Worm (Caenorhabditis elegans) whole organism, L4 larva: ENCODE measurements around the gene C50H11.8.
A peak's percentile ranks its signal among the peaks of the same experiment; 100 is the strongest.
"Not testable (repeated sequence)": the region's sequence is repeated elsewhere in the genome, so short reads cannot be mapped to it uniquely, and the experiment has no call there.

Source experiments
- F10B5.3 ChIP-seq: sonication (generic microtip); optimal IDR thresholded peaks from 2 replicates; lab custom pipeline; 2016; ENCODE audit warnings: mild to moderate bottlenecking, missing genetic modification characterization, missing compliant biosample characterization
- F26F4.8 ChIP-seq: fragments of 200-800 bp; sonication (Bioruptor generic); conservative IDR thresholded peaks from 2 replicates; pipeline ENCODE4 v1.3.6; 2022; ENCODE audit warnings: missing genetic modification characterization, missing compliant biosample characterization
- F37D6.2 ChIP-seq: sonication (generic microtip); optimal IDR thresholded peaks from 2 replicates; lab custom pipeline; 2016; ENCODE audit warnings: mild to moderate bottlenecking, missing genetic modification characterization, missing compliant biosample characterization
- T20F7.1 ChIP-seq: fragments of 200-800 bp; sonication (Bioruptor generic); optimal IDR thresholded peaks from 2 replicates; lab custom pipeline; 2018; ENCODE audit warnings: mild to moderate bottlenecking, missing genetic modification characterization, missing compliant biosample characterization
- Y5F2A.4 ChIP-seq: fragments of 200-800 bp; sonication (Bioruptor generic); optimal IDR thresholded peaks from 2 replicates; lab custom pipeline; 2018; ENCODE audit warnings: mild to moderate bottlenecking, missing genetic modification characterization, missing compliant biosample characterization
- ZK546.5 ChIP-seq, 2 experiments: sonication (generic microtip); optimal IDR thresholded peaks; 2 replicates each; lab custom pipeline; 2017; ENCODE audit warnings: missing biosample characterization in 2 of 2, missing genetic modification characterization in 2 of 2
- aha-1 ChIP-seq: fragments of 150-350 bp; peaks from one replicate; lab custom pipeline; 2014; ENCODE audit warnings: missing biosample characterization, missing genetic modification characterization
- ama-1 ChIP-seq: fragments of 150-350 bp; optimal IDR thresholded peaks from 2 replicates; lab custom pipeline; 2014; ENCODE audit warnings: inconsistent platforms, mixed read lengths
- ceh-20 ChIP-seq: fragments of 200-800 bp; sonication (Bioruptor generic); IDR thresholded peaks from 2 replicates; pipeline ENCODE4 v1.3.6; 2022; ENCODE audit warnings: missing genetic modification reagents, missing genetic modification characterization, missing compliant biosample characterization
- ceh-44 ChIP-seq: fragments of 200-800 bp; sonication (Bioruptor generic); IDR thresholded peaks from 2 replicates; pipeline ENCODE4 v1.3.6; 2022; ENCODE audit warnings: missing genetic modification reagents, missing genetic modification characterization, missing compliant biosample characterization
- ceh-62 ChIP-seq: sonication (generic microtip); optimal IDR thresholded peaks from 2 replicates; lab custom pipeline; 2017; ENCODE audit warnings: missing biosample characterization, missing genetic modification characterization
- ceh-82 ChIP-seq: sonication (generic microtip); optimal IDR thresholded peaks from 2 replicates; lab custom pipeline; 2017; ENCODE audit warnings: missing biosample characterization, missing genetic modification characterization
- dmd-6 ChIP-seq: fragments of 200-800 bp; sonication (Bioruptor generic); IDR thresholded peaks from 2 replicates; pipeline ENCODE4 v1.3.6; 2022; ENCODE audit warnings: missing genetic modification reagents, missing genetic modification characterization, missing compliant biosample characterization
- dpl-1 ChIP-seq: fragments of 150-350 bp; optimal IDR thresholded peaks from 2 replicates; lab custom pipeline; 2014; ENCODE audit warnings: missing biosample characterization, missing genetic modification reagents, missing genetic modification characterization
- fkh-10 ChIP-seq: fragments of 150-350 bp; optimal IDR thresholded peaks from 2 replicates; lab custom pipeline; 2014; ENCODE audit warnings: missing biosample characterization, missing genetic modification reagents, missing genetic modification characterization
- fos-1 ChIP-seq: fragments of 150-350 bp; optimal IDR thresholded peaks from 2 replicates; lab custom pipeline; 2014; ENCODE audit warnings: missing biosample characterization, missing genetic modification characterization
- lin-13 ChIP-seq: fragments of 150-350 bp; optimal IDR thresholded peaks from 2 replicates; lab custom pipeline; 2014; ENCODE audit warnings: missing biosample characterization, missing genetic modification reagents, missing genetic modification characterization
- lin-29 ChIP-seq: fragments of 200-800 bp; sonication (Bioruptor generic); IDR thresholded peaks from 2 replicates; pipeline ENCODE4 v1.3.6; 2022; ENCODE audit warnings: missing genetic modification reagents, missing genetic modification characterization, missing compliant biosample characterization
- madf-5 ChIP-seq, 2 experiments: fragments of 200-800 bp; sonication (Bioruptor generic); IDR thresholded peaks; 2 replicates each; pipeline ENCODE4 v1.3.6; 2022; ENCODE audit warnings: missing compliant biosample characterization in 2 of 2, missing genetic modification characterization in 2 of 2
- madf-9 ChIP-seq: fragments of 200-800 bp; sonication (Bioruptor generic); conservative IDR thresholded peaks from 2 replicates; pipeline ENCODE4 v1.3.6; 2022; ENCODE audit warnings: missing genetic modification reagents, missing genetic modification characterization, missing compliant biosample characterization
- mdt-29 ChIP-seq: fragments of 200-800 bp; sonication (Bioruptor generic); IDR thresholded peaks from 2 replicates; pipeline ENCODE4 v1.3.6; 2022; ENCODE audit warnings: missing genetic modification reagents, missing genetic modification characterization, missing compliant biosample characterization
- mxl-2 ChIP-seq: fragments of 200-800 bp; sonication (Bioruptor generic); conservative IDR thresholded peaks from 2 replicates; pipeline ENCODE4 v1.3.6; 2022; ENCODE audit warnings: missing genetic modification reagents, missing genetic modification characterization, missing compliant biosample characterization
- mxl-3 ChIP-seq: fragments of 200-800 bp; sonication (Bioruptor generic); optimal IDR thresholded peaks from 2 replicates; lab custom pipeline; 2018; ENCODE audit warnings: mild to moderate bottlenecking, missing genetic modification characterization, missing compliant biosample characterization
- nhr-10 ChIP-seq: fragments of 150-350 bp; optimal IDR thresholded peaks from 2 replicates; lab custom pipeline; 2014; ENCODE audit warnings: missing biosample characterization, missing genetic modification characterization
- nhr-11 ChIP-seq: fragments of 150-350 bp; optimal IDR thresholded peaks from 2 replicates; lab custom pipeline; 2014; ENCODE audit warnings: missing biosample characterization, missing genetic modification characterization
- nhr-25 ChIP-seq: sonication (generic microtip); optimal IDR thresholded peaks from 2 replicates; lab custom pipeline; 2017; ENCODE audit warnings: missing genetic modification characterization, mild to moderate bottlenecking, missing compliant biosample characterization, antibody characterized with exemption, moderate library complexity, borderline replicate concordance; ENCODE audit not compliant: insufficient read depth
- nhr-28 ChIP-seq: fragments of 150-350 bp; optimal IDR thresholded peaks from 2 replicates; lab custom pipeline; 2014; ENCODE audit warnings: missing biosample characterization, missing genetic modification characterization
- nhr-76 ChIP-seq: fragments of 150-350 bp; optimal IDR thresholded peaks from 2 replicates; lab custom pipeline; 2014; ENCODE audit warnings: missing biosample characterization, missing genetic modification characterization
- nhr-77 ChIP-seq: fragments of 150-350 bp; optimal IDR thresholded peaks from 2 replicates; lab custom pipeline; 2014; ENCODE audit warnings: missing biosample characterization, missing genetic modification characterization
- pha-4 ChIP-seq, 2 experiments: fragments of 150-350 bp in 1 of 2; fragments of 200-800 bp in 1 of 2; sonication (Bioruptor generic) in 1 of 2; IDR thresholded peaks in 1 of 2; optimal IDR thresholded peaks in 1 of 2; 2 replicates each; pipeline versions ENCODE4 v1.3.6 to Lab custom; 2014 to 2022; ENCODE audit warnings: missing genetic modification characterization in 2 of 2, missing genetic modification reagents in 2 of 2, missing biosample characterization in 1 of 2, missing compliant biosample characterization in 1 of 2
- pqm-1 ChIP-seq: sonication (generic microtip); optimal IDR thresholded peaks from 2 replicates; lab custom pipeline; 2017; ENCODE audit warnings: missing biosample characterization, missing genetic modification characterization
- rbr-2 ChIP-seq: sonication (generic microtip); optimal IDR thresholded peaks from 2 replicates; lab custom pipeline; 2016; ENCODE audit warnings: missing genotype, missing genetic modification characterization, missing compliant biosample characterization
- set-16 ChIP-seq: fragments of 200-800 bp; sonication (Bioruptor generic); IDR thresholded peaks from 2 replicates; pipeline ENCODE4 v1.3.6; 2022; ENCODE audit warnings: missing genetic modification reagents, missing genetic modification characterization, missing compliant biosample characterization
- tra-1 ChIP-seq: fragments of 200-800 bp; sonication (Bioruptor generic); IDR thresholded peaks from 2 replicates; pipeline ENCODE4 v1.3.6; 2022; ENCODE audit warnings: missing genetic modification reagents, missing genetic modification characterization, missing compliant biosample characterization
- unc-130 ChIP-seq: sonication (generic microtip); optimal IDR thresholded peaks from 2 replicates; lab custom pipeline; 2016; ENCODE audit warnings: missing genetic modification reagents, missing genetic modification characterization, missing compliant biosample characterization
- unc-62 ChIP-seq, 3 experiments: fragments of 150-350 bp in 1 of 3; sonication (generic microtip); optimal IDR thresholded peaks in 2 of 3; peaks in 1 of 3; 1 replicate in 1 of 3; 2 replicates in 2 of 3; lab custom pipeline; 2014 to 2017; ENCODE audit warnings: missing biosample characterization in 3 of 3, missing genetic modification characterization in 3 of 3, missing genetic modification reagents in 3 of 3, missing genotype in 1 of 3
- zfp-2 ChIP-seq: sonication (generic microtip); optimal IDR thresholded peaks from 2 replicates; lab custom pipeline; 2016; ENCODE audit warnings: mild to moderate bottlenecking, missing genetic modification characterization, missing compliant biosample characterization
- zip-11 ChIP-seq: fragments of 200-800 bp; sonication (Bioruptor generic); IDR thresholded peaks from 2 replicates; pipeline ENCODE4 v1.3.6; 2022; ENCODE audit warnings: missing genetic modification characterization, missing compliant biosample characterization

Gene C50H11.8

ce11 chrV:3046364-3046763 is 8.0 kb upstream of the C50H11.8 start:
- TF ChIP-seq dpl-1 (GFP tag; lab: Kevin White, UChicago) (no peak), unc-130 (GFP tag; lab: Kevin White, UChicago) (no peak), F10B5.3 (no peak), aha-1 (peak; percentile 83), pqm-1 (tag; lab: Kevin White, UChicago) (no peak), nhr-77 (tag; lab: Kevin White, UChicago) (no peak), T20F7.1 (no peak), ceh-20 (GFP tag; lab: Robert Waterston, UW) (no peak), set-16 (GFP tag; lab: Robert Waterston, UW) (peak; percentile 72)
- TF ChIP-seq, all 104 proteins: peak for 2

- peak; percentile 24 for TF ChIP-seq aha-1
- TF ChIP-seq madf-9 (GFP tag; lab: Robert Waterston, UW), result no peak
Observed at ce11 chrV:3058996-3059395, 4.6 kb downstream of the C50H11.8 start, which contains the start of gene str-244. Gene str-244 (minus strand): TSS chrV:3059096.

- TF ChIP-seq pha-4 (GFP tag; IDR thresholded peaks at IDR 0.05; lab: Robert Waterston, UW) (no peak), pha-4 (tag; optimal IDR thresholded peaks at IDR 0.05; lab: Kevin White, UChicago) (no peak), fos-1 (tag; lab: Kevin White, UChicago) (no peak), F26F4.8 (GFP tag; lab: Robert Waterston, UW) (no peak), mxl-3 (no peak)
Observed at ce11 chrV:3062078-3062477, 7.7 kb downstream of the C50H11.8 start, which contains the start of gene srt-15. Gene srt-15 (minus strand): TSS chrV:3062178.

ce11 chrV:3064418-3064817 is 10.1 kb downstream of the C50H11.8 start, which contains the start of gene srt-16:
Gene srt-16 (minus strand): TSS chrV:3064518.
- TF ChIP-seq mdt-29 (GFP tag; lab: Robert Waterston, UW); lin-13 (GFP tag; lab: Kevin White, UChicago); lin-29 (GFP tag; lab: Robert Waterston, UW): not testable (repeated sequence)

- TF ChIP-seq zfp-2 (tag; lab: Kevin White, UChicago) (no peak), madf-5 (GFP tag; IDR thresholded peaks at IDR 0.05; lab: Robert Waterston, UW) (no peak), Y5F2A.4 (GFP tag; lab: Kevin White, UChicago) (no peak), unc-62 (GFP tag; optimal IDR thresholded peaks at IDR 0.05 in 1 of 2; lab: Kevin White, UChicago) (peak in 1 of 2 experiments; percentile 11), unc-62 (tag; optimal IDR thresholded peaks at IDR 0.05; lab: Kevin White, UChicago) (no peak), fkh-10 (GFP tag; lab: Kevin White, UChicago) (no peak), ceh-62 (tag; lab: Kevin White, UChicago) (no peak), zip-11 (GFP tag; lab: Robert Waterston, UW) (no peak)
Observed at ce11 chrV:3065928-3066327, 11.6 kb downstream of the C50H11.8 start, which contains the start of gene srh-185. Gene srh-185 (plus strand): TSS chrV:3066228.

ce11 chrV:3069101-3069500 is 14.7 kb downstream of the C50H11.8 start, which contains the start of gene str-40:
Gene str-40 (minus strand): TSS chrV:3069201.
- no peak for TF ChIP-seq lin-29 (GFP tag; lab: Robert Waterston, UW)
- TF ChIP-seq ceh-44 (GFP tag; lab: Robert Waterston, UW), result no peak
- TF ChIP-seq nhr-11 (tag; lab: Kevin White, UChicago), result no peak
- TF ChIP-seq ama-1 (lab: Kevin White, UChicago), result no peak
- no peak for TF ChIP-seq pha-4 (GFP tag; IDR thresholded peaks at IDR 0.05; lab: Robert Waterston, UW)
- TF ChIP-seq pha-4 (tag; optimal IDR thresholded peaks at IDR 0.05; lab: Kevin White, UChicago), result no peak
- no peak for TF ChIP-seq ZK546.5 (tag; optimal IDR thresholded peaks at IDR 0.05; lab: Kevin White, UChicago)
- no peak for TF ChIP-seq nhr-25
- no peak for TF ChIP-seq mxl-2 (GFP tag; lab: Robert Waterston, UW)
- TF ChIP-seq lin-13 (GFP tag; lab: Kevin White, UChicago), result no peak
- no peak for TF ChIP-seq Y5F2A.4 (GFP tag; lab: Kevin White, UChicago)
- no peak for TF ChIP-seq rbr-2
- no peak for TF ChIP-seq nhr-28 (tag; lab: Kevin White, UChicago)
- TF ChIP-seq tra-1 (GFP tag; lab: Robert Waterston, UW), result no peak
- no peak for TF ChIP-seq unc-130 (GFP tag; lab: Kevin White, UChicago)
- no peak for TF ChIP-seq dmd-6 (GFP tag; lab: Robert Waterston, UW)
- no peak for TF ChIP-seq ceh-82
- TF ChIP-seq nhr-76 (tag; lab: Kevin White, UChicago), result no peak
- TF ChIP-seq pqm-1 (tag; lab: Kevin White, UChicago), result no peak
- TF ChIP-seq F37D6.2, result no peak
- no peak for TF ChIP-seq nhr-10
